Fruit fly (Drosophila melanogaster) whole organism: Measurements from ENCODE around the gene CG11815.

Experiments
- CG8478 ChIP-seq: fragments of >200 bp; optimal IDR thresholded peaks from 2 replicates; lab custom pipeline; 2018; ENCODE audit warnings: inconsistent platforms
- EcR ChIP-seq, 2 experiments: fragments of >200 bp; optimal IDR thresholded peaks; 2 replicates each; lab custom pipeline; 2017; ENCODE audit warnings: missing biosample characterization in 2 of 2, missing genetic modification characterization in 2 of 2, missing genetic modification reagents in 2 of 2
- pan ChIP-seq: fragments of >200 bp; optimal IDR thresholded peaks from 2 replicates; lab custom pipeline; 2017
- psq ChIP-seq: fragments of >200 bp; optimal IDR thresholded peaks from 2 replicates; lab custom pipeline; 2017
- usp ChIP-seq: fragments of >200 bp; optimal IDR thresholded peaks from 2 replicates; lab custom pipeline; 2017; ENCODE audit warnings: missing biosample characterization, missing genetic modification characterization, mixed read lengths

- no peak for TF ChIP-seq usp (GFP tag; lab: Kevin White, UChicago)
- no peak for TF ChIP-seq psq
- no peak for TF ChIP-seq EcR (GFP tag; optimal IDR thresholded peaks at IDR 0.05; lab: Kevin White, UChicago)
- TF ChIP-seq pan (lab: Kevin White, UChicago): no peak
- TF ChIP-seq CG8478 (lab: Kevin White, UChicago): no peak
These were observed 33.7 kb upstream of the CG11815 start for dm6 chr3L:2004732-2005131.
